Fruit fly (Drosophila melanogaster) whole organism, embryonic: ENCODE results near the gene ND-B17.2.

ENCODE experiments used
- Asciz ChIP-seq: fragments of 200-800 bp; sonication (Bioruptor generic); optimal IDR thresholded peaks from 2 replicates; lab custom pipeline; 2017; ENCODE audit warnings: missing biosample characterization, mild to moderate bottlenecking, missing genetic modification characterization, missing genetic modification reagents
- Awh ChIP-seq: fragments of 200-800 bp; sonication (Bioruptor generic); IDR thresholded peaks from 2 replicates; pipeline ENCODE4, ENCODE4 v1.3.6; 2022; ENCODE audit warnings: missing biosample characterization, missing genetic modification characterization
- CG1024 ChIP-seq: fragments of 200-800 bp; sonication (Bioruptor generic); IDR thresholded peaks from 2 replicates; pipeline ENCODE4 v1.3.6; 2022; ENCODE audit warnings: missing biosample characterization, missing genetic modification characterization
- CG11085 ChIP-seq: fragments of 200-800 bp; sonication (Bioruptor generic); IDR thresholded peaks from 2 replicates; pipeline ENCODE4 v1.3.6; 2022; ENCODE audit warnings: missing biosample characterization, missing genetic modification characterization
- CG12744 ChIP-seq: fragments of 200-800 bp; sonication (Bioruptor generic); optimal IDR thresholded peaks from 2 replicates; lab custom pipeline; 2016; ENCODE audit warnings: missing biosample characterization, missing genetic modification characterization
- CG14441 ChIP-seq: fragments of 200-800 bp; sonication (Bioruptor generic); IDR thresholded peaks from 2 replicates; pipeline ENCODE4 v1.3.6; 2022; ENCODE audit warnings: missing biosample characterization, missing genetic modification characterization
- CG1602 ChIP-seq: fragments of 200-800 bp; sonication (Bioruptor generic); optimal IDR thresholded peaks from 3 replicates; lab custom pipeline; 2016; ENCODE audit warnings: missing biosample characterization, missing genetic modification characterization
- CG17186 ChIP-seq: fragments of 200-800 bp; sonication (Bioruptor generic); optimal IDR thresholded peaks from 3 replicates; lab custom pipeline; 2017; ENCODE audit warnings: missing biosample characterization, missing genetic modification reagents, missing genetic modification characterization
- CG17829 ChIP-seq: fragments of 200-800 bp; optimal IDR thresholded peaks from 2 replicates; lab custom pipeline; 2019; ENCODE audit warnings: missing biosample characterization, mild to moderate bottlenecking, missing genetic modification characterization, moderate library complexity
- CG2116 ChIP-seq: fragments of 200-800 bp; sonication (Bioruptor generic); optimal IDR thresholded peaks from 3 replicates; lab custom pipeline; 2018; ENCODE audit warnings: missing biosample characterization, mild to moderate bottlenecking, missing genetic modification characterization
- CG3065 ChIP-seq: fragments of 200-800 bp; sonication (Bioruptor generic); optimal IDR thresholded peaks from 2 replicates; lab custom pipeline; 2016; ENCODE audit warnings: missing biosample characterization, missing genetic modification characterization
- CG3281 ChIP-seq: fragments of 200-800 bp; sonication (Bioruptor generic); optimal IDR thresholded peaks from 3 replicates; lab custom pipeline; 2017; ENCODE audit warnings: missing biosample characterization, mild to moderate bottlenecking, missing genetic modification characterization
- CG34422 ChIP-seq: fragments of 200-800 bp; sonication (Bioruptor generic); IDR thresholded peaks from 3 replicates; pipeline ENCODE4 v1.3.6; 2022; ENCODE audit warnings: missing biosample characterization, missing genetic modification characterization
- CG6791 ChIP-seq: fragments of 200-800 bp; sonication (Bioruptor generic); IDR thresholded peaks from 3 replicates; pipeline ENCODE4 v1.3.6; 2022; ENCODE audit warnings: missing biosample characterization, missing genetic modification characterization; ENCODE audit not compliant: partially characterized antibody
- CG7556 ChIP-seq: fragments of 200-800 bp; sonication (Bioruptor generic); optimal IDR thresholded peaks from 2 replicates; lab custom pipeline; 2017; ENCODE audit warnings: missing biosample characterization, mild to moderate bottlenecking, missing genetic modification characterization
- CkIIα-i1 ChIP-seq: fragments of 200-800 bp; sonication (Bioruptor generic); IDR thresholded peaks from 2 replicates; pipeline ENCODE4 v1.3.6; 2022; ENCODE audit warnings: missing biosample characterization, missing genetic modification characterization
- CrebB ChIP-seq: fragments of 200-800 bp; sonication (Bioruptor generic); optimal IDR thresholded peaks from 3 replicates; lab custom pipeline; 2018; ENCODE audit warnings: missing biosample characterization, mild to moderate bottlenecking, missing genetic modification characterization
- Dad ChIP-seq: fragments of 200-800 bp; sonication (Bioruptor generic); optimal IDR thresholded peaks from 3 replicates; lab custom pipeline; 2016; ENCODE audit warnings: missing biosample characterization, missing genetic modification characterization
- Deaf1 ChIP-seq: fragments of 200-800 bp; optimal IDR thresholded peaks from 3 replicates; lab custom pipeline; 2019; ENCODE audit warnings: missing biosample characterization, mild to moderate bottlenecking, missing genetic modification characterization, moderate library complexity
- Dll ChIP-seq: fragments of 200-800 bp; sonication (Bioruptor generic); IDR thresholded peaks from 4 replicates; pipeline ENCODE4 v1.3.6; 2022; ENCODE audit warnings: missing biosample characterization, missing genetic modification characterization; ENCODE audit not compliant: partially characterized antibody
- Ets97D ChIP-seq: fragments of 200-800 bp; sonication (Bioruptor generic); optimal IDR thresholded peaks from 3 replicates; lab custom pipeline; 2016; ENCODE audit warnings: missing biosample characterization, missing genetic modification characterization
- Fer3 ChIP-seq: fragments of 200-800 bp; sonication (Bioruptor generic); optimal IDR thresholded peaks from 2 replicates; lab custom pipeline; 2018; ENCODE audit warnings: missing biosample characterization, mild to moderate bottlenecking, missing genetic modification characterization, moderate library complexity
- Hr51 ChIP-seq, 2 experiments: fragments of 200-800 bp; sonication (Bioruptor generic); optimal IDR thresholded peaks; 2 replicates in 1 of 2; 3 replicates in 1 of 2; lab custom pipeline; 2016 to 2018; ENCODE audit warnings: missing biosample characterization in 2 of 2, missing genetic modification characterization in 2 of 2, mild to moderate bottlenecking in 1 of 2, moderate library complexity in 1 of 2
- Hsf ChIP-seq: fragments of 200-800 bp; sonication (Bioruptor generic); optimal IDR thresholded peaks from 3 replicates; lab custom pipeline; 2016; ENCODE audit warnings: missing biosample characterization, missing genetic modification characterization
- MESR4 ChIP-seq: fragments of 200-800 bp; sonication (Bioruptor generic); optimal IDR thresholded peaks from 2 replicates; lab custom pipeline; 2018; ENCODE audit warnings: missing biosample characterization, mild to moderate bottlenecking, missing genetic modification characterization, moderate library complexity
- Mrtf ChIP-seq: fragments of 200-800 bp; sonication (Bioruptor generic); IDR thresholded peaks from 3 replicates; pipeline ENCODE4 v1.3.6; 2022; ENCODE audit warnings: missing biosample characterization, missing genetic modification characterization
- NC2β ChIP-seq: fragments of 200-800 bp; sonication (Bioruptor generic); optimal IDR thresholded peaks from 2 replicates; lab custom pipeline; 2016; ENCODE audit warnings: missing biosample characterization, missing genetic modification characterization
- Ptx1 ChIP-seq: fragments of 200-800 bp; sonication (Bioruptor generic); IDR thresholded peaks from 2 replicates; pipeline ENCODE4 v1.3.6; 2022; ENCODE audit warnings: missing biosample characterization, missing genetic modification characterization
- Rx ChIP-seq: fragments of 200-800 bp; sonication (Bioruptor generic); IDR thresholded peaks from 2 replicates; pipeline ENCODE4 v1.3.6; 2022; ENCODE audit warnings: missing biosample characterization, missing genetic modification characterization
- cas ChIP-seq: fragments of 200-800 bp; sonication (Bioruptor generic); IDR thresholded peaks from 2 replicates; pipeline ENCODE4 v1.3.6; 2022; ENCODE audit warnings: missing biosample characterization, missing genetic modification characterization
- caup ChIP-seq: fragments of 200-800 bp; sonication (Bioruptor generic); optimal IDR thresholded peaks from 3 replicates; lab custom pipeline; 2017; ENCODE audit warnings: missing biosample characterization, mild to moderate bottlenecking, missing genetic modification characterization, moderate library complexity; ENCODE audit not compliant: severe bottlenecking
- chn ChIP-seq: fragments of 200-800 bp; sonication (Bioruptor generic); optimal IDR thresholded peaks from 2 replicates; lab custom pipeline; 2016; ENCODE audit warnings: missing biosample characterization, missing genetic modification characterization
- dmrt11E ChIP-seq: fragments of 200-800 bp; sonication (Bioruptor generic); optimal IDR thresholded peaks from 3 replicates; lab custom pipeline; 2018; ENCODE audit warnings: missing biosample characterization, mild to moderate bottlenecking, missing genetic modification characterization, moderate library complexity
- h ChIP-seq: fragments of >200 bp; optimal IDR thresholded peaks from 2 replicates; lab custom pipeline; 2017
- hkb ChIP-seq, 2 experiments: fragments of 200-800 bp in 1 of 2; fragments of >200 bp in 1 of 2; sonication (Bioruptor generic) in 1 of 2; IDR thresholded peaks in 1 of 2; optimal IDR thresholded peaks in 1 of 2; 2 replicates each; pipeline versions ENCODE4 v1.3.6 to Lab custom; 2017 to 2022; ENCODE audit warnings: missing biosample characterization in 1 of 2, missing genetic modification characterization in 1 of 2
- nerfin-2 ChIP-seq: fragments of 200-800 bp; sonication (Bioruptor generic); IDR thresholded peaks from 2 replicates; pipeline ENCODE4 v1.3.6; 2022; ENCODE audit warnings: missing biosample characterization, missing genetic modification characterization; ENCODE audit not compliant: partially characterized antibody
- nmo ChIP-seq: fragments of 200-800 bp; sonication (Bioruptor generic); optimal IDR thresholded peaks from 2 replicates; lab custom pipeline; 2018; ENCODE audit warnings: missing biosample characterization, mild to moderate bottlenecking, missing genetic modification characterization, moderate library complexity
- phol ChIP-seq: fragments of 200-800 bp; sonication (Bioruptor generic); optimal IDR thresholded peaks from 3 replicates; lab custom pipeline; 2018; ENCODE audit warnings: missing biosample characterization, mild to moderate bottlenecking, missing genetic modification characterization, moderate library complexity
- pnt ChIP-seq: fragments of 200-800 bp; sonication (Bioruptor generic); optimal IDR thresholded peaks from 3 replicates; lab custom pipeline; 2016; ENCODE audit warnings: missing biosample characterization, missing genetic modification characterization
- pros ChIP-seq: fragments of 200-800 bp; sonication (Bioruptor generic); optimal IDR thresholded peaks from 3 replicates; lab custom pipeline; 2019; ENCODE audit warnings: missing biosample characterization, mild to moderate bottlenecking, missing genetic modification characterization, moderate library complexity
- row ChIP-seq: fragments of 200-800 bp; sonication (Bioruptor generic); IDR thresholded peaks from 3 replicates; pipeline ENCODE4 v1.3.6; 2022; ENCODE audit warnings: missing biosample characterization, missing genetic modification characterization
- run ChIP-seq: fragments of 200-800 bp; sonication (Bioruptor generic); optimal IDR thresholded peaks from 3 replicates; lab custom pipeline; 2018; ENCODE audit warnings: missing biosample characterization, mild to moderate bottlenecking, missing genetic modification characterization
- salm ChIP-seq: fragments of 200-800 bp; sonication (Bioruptor generic); optimal IDR thresholded peaks from 2 replicates; lab custom pipeline; 2018; ENCODE audit warnings: missing biosample characterization, mild to moderate bottlenecking, missing genetic modification characterization
- sens-2 ChIP-seq: fragments of 200-800 bp; sonication (Bioruptor generic); IDR thresholded peaks from 2 replicates; pipeline ENCODE4 v1.3.6; 2022; ENCODE audit warnings: missing biosample characterization, missing genetic modification characterization
- shn ChIP-seq: fragments of 200-800 bp; sonication (Bioruptor generic); optimal IDR thresholded peaks from 3 replicates; lab custom pipeline; 2016; ENCODE audit warnings: missing biosample characterization, missing genetic modification characterization
- sima ChIP-seq: fragments of 200-800 bp; sonication (Bioruptor generic); optimal IDR thresholded peaks from 2 replicates; lab custom pipeline; 2016; ENCODE audit warnings: missing biosample characterization, missing genetic modification characterization
- slou ChIP-seq: fragments of 200-800 bp; sonication (Bioruptor generic); optimal IDR thresholded peaks from 3 replicates; lab custom pipeline; 2016; ENCODE audit warnings: missing biosample characterization, missing genetic modification characterization
- slp2 ChIP-seq: fragments of 200-800 bp; sonication (Bioruptor generic); optimal IDR thresholded peaks from 2 replicates; lab custom pipeline; 2016; ENCODE audit warnings: missing biosample characterization, missing genetic modification characterization
- sug ChIP-seq: fragments of 200-800 bp; optimal IDR thresholded peaks from 2 replicates; lab custom pipeline; 2019; ENCODE audit warnings: missing biosample characterization, mild to moderate bottlenecking, missing genetic modification characterization, moderate library complexity
- trem ChIP-seq: fragments of 200-800 bp; optimal IDR thresholded peaks from 3 replicates; lab custom pipeline; 2019; ENCODE audit warnings: missing biosample characterization, mild to moderate bottlenecking, missing genetic modification characterization, moderate library complexity

Gene ND-B17.2

dm6 chr2L:2579669-2580351, at the start of gene ND-B17.2, which contains the start of gene Arpc5 (continued):
- TF ChIP-seq Asciz (GFP tag; lab: Kevin White, UChicago), result no peak
- no peak for TF ChIP-seq CrebB (tag; lab: Kevin White, UChicago)
- TF ChIP-seq sima (GFP tag; lab: Kevin White, UChicago), result no peak
- no peak for TF ChIP-seq salm
- no peak for TF ChIP-seq Ptx1 (GFP tag; lab: Robert Waterston, UW)
- TF ChIP-seq Hsf (GFP tag; lab: Kevin White, UChicago), result peak; percentile 16
- peak; percentile 49 for TF ChIP-seq CG17829 (tag; lab: Kevin White, UChicago)
- TF ChIP-seq sug (tag; lab: Kevin White, UChicago), result peak; percentile 32
- no peak for TF ChIP-seq CG14441 (GFP tag; lab: Robert Waterston, UW)
- TF ChIP-seq CkIIα-i1 (GFP tag; lab: Robert Waterston, UW), result no peak
- TF ChIP-seq Rx (GFP tag; lab: Robert Waterston, UW), result no peak
- no peak for TF ChIP-seq slp2 (GFP tag; lab: Kevin White, UChicago)
- peak; percentile 46 for TF ChIP-seq Ets97D (GFP tag; lab: Kevin White, UChicago)
- peak; percentile 29 for TF ChIP-seq MESR4 (GFP tag; lab: Kevin White, UChicago)
- TF ChIP-seq CG3281, result no peak
- TF ChIP-seq phol (tag; lab: Kevin White, UChicago), result peak; percentile 51
- TF ChIP-seq run, result no peak
- TF ChIP-seq Mrtf (GFP tag; lab: Robert Waterston, UW), result no peak
- no peak for TF ChIP-seq CG12744
- TF ChIP-seq CG17186 (GFP tag; lab: Kevin White, UChicago), result peak; percentile 70
- TF ChIP-seq hkb (optimal IDR thresholded peaks at IDR 0.05; lab: Kevin White, UChicago), result peak; percentile 33
- TF ChIP-seq hkb (GFP tag; IDR thresholded peaks at IDR 0.05; lab: Robert Waterston, UW), result no peak
- TF ChIP-seq chn (GFP tag; lab: Kevin White, UChicago), result no peak
- peak; percentile 75 for TF ChIP-seq row (GFP tag; lab: Robert Waterston, UW)
- TF ChIP-seq Awh (GFP tag; lab: Robert Waterston, UW), result no peak
- no peak for TF ChIP-seq Fer3 (tag; lab: Kevin White, UChicago)
- TF ChIP-seq CG2116 (GFP tag; lab: Kevin White, UChicago), result peak; percentile 23
- TF ChIP-seq CG3065 (GFP tag; lab: Kevin White, UChicago), result no peak
- TF ChIP-seq Deaf1 (tag; lab: Kevin White, UChicago), result no peak
- no peak for TF ChIP-seq caup (GFP tag; lab: Kevin White, UChicago)
- TF ChIP-seq cas (GFP tag; lab: Robert Waterston, UW), result no peak
- no peak for TF ChIP-seq CG7556
- no peak for TF ChIP-seq nerfin-2 (GFP tag; lab: Robert Waterston, UW)
- TF ChIP-seq NC2β (GFP tag; lab: Kevin White, UChicago), result peak; percentile 21
- no peak for TF ChIP-seq sens-2 (GFP tag; lab: Robert Waterston, UW)
- no peak for TF ChIP-seq CG11085 (GFP tag; lab: Robert Waterston, UW)
- TF ChIP-seq pnt (GFP tag; lab: Kevin White, UChicago), result no peak
- TF ChIP-seq nmo, result peak; percentile 56
- no peak for TF ChIP-seq Dll (GFP tag; lab: Robert Waterston, UW)
- no peak for TF ChIP-seq Dad (GFP tag; lab: Kevin White, UChicago)
- TF ChIP-seq dmrt11E (tag; lab: Kevin White, UChicago), result peak; percentile 16
- TF ChIP-seq slou (GFP tag; lab: Kevin White, UChicago), result no peak
- no peak for TF ChIP-seq CG1024
- TF ChIP-seq CG1602 (GFP tag; lab: Kevin White, UChicago), result no peak
- TF ChIP-seq pros (GFP tag; lab: Kevin White, UChicago), result no peak
- no peak for TF ChIP-seq CG6791 (GFP tag; lab: Robert Waterston, UW)
- no peak for TF ChIP-seq h (lab: Kevin White, UChicago)
- no peak for TF ChIP-seq Hr51 (GFP tag; optimal IDR thresholded peaks at IDR 0.05; lab: Kevin White, UChicago)
- no peak for TF ChIP-seq CG34422 (GFP tag; lab: Robert Waterston, UW)
- peak; percentile 91 for TF ChIP-seq trem (tag; lab: Kevin White, UChicago)
- peak; percentile 31 for TF ChIP-seq shn (GFP tag; lab: Kevin White, UChicago)
